Worm (Caenorhabditis elegans) whole organism, L2 larva: ENCODE results near the gene C34B4.5.
"Not testable (repeated sequence)": the region's sequence is repeated elsewhere in the genome, so short reads cannot be mapped to it uniquely, and the experiment has no call there.

Source experiments
- C34F6.9 ChIP-seq: fragments of 150-350 bp; optimal IDR thresholded peaks from 2 replicates; lab custom pipeline; 2014; ENCODE audit warnings: missing biosample characterization, missing genetic modification characterization
- F13H6.1 ChIP-seq: sonication (generic microtip); optimal IDR thresholded peaks from 2 replicates; lab custom pipeline; 2016; ENCODE audit warnings: missing genetic modification characterization, missing compliant biosample characterization
- Y55F3AM.14 ChIP-seq: fragments of 200-800 bp; sonication (Bioruptor generic); optimal IDR thresholded peaks from 2 replicates; lab custom pipeline; 2018; ENCODE audit warnings: mild to moderate bottlenecking, missing genetic modification characterization, missing compliant biosample characterization
- aly-2 ChIP-seq: fragments of 150-350 bp; optimal IDR thresholded peaks from 2 replicates; lab custom pipeline; 2014; ENCODE audit warnings: missing biosample characterization, missing genetic modification characterization
- blmp-1 ChIP-seq: sonication (generic microtip); optimal IDR thresholded peaks from 2 replicates; lab custom pipeline; 2017; ENCODE audit warnings: missing genetic modification characterization, mild to moderate bottlenecking, missing compliant biosample characterization, antibody characterized with exemption, moderate library complexity; ENCODE audit not compliant: insufficient read depth
- crh-2 ChIP-seq: sonication (generic microtip); optimal IDR thresholded peaks from 2 replicates; lab custom pipeline; 2017; ENCODE audit warnings: missing biosample characterization, missing genetic modification characterization
- dmd-4 ChIP-seq: sonication (generic microtip); optimal IDR thresholded peaks from 2 replicates; lab custom pipeline; 2017; ENCODE audit warnings: missing biosample characterization, missing genetic modification characterization
- egl-27 ChIP-seq: sonication (generic microtip); optimal IDR thresholded peaks from 3 replicates; lab custom pipeline; 2017; ENCODE audit warnings: missing biosample characterization, missing genetic modification reagents, missing genetic modification characterization
- elt-3 ChIP-seq: sonication (generic microtip); optimal IDR thresholded peaks from 2 replicates; lab custom pipeline; 2017; ENCODE audit warnings: missing biosample characterization, missing genetic modification characterization
- fos-1 ChIP-seq: fragments of 150-350 bp; optimal IDR thresholded peaks from 2 replicates; lab custom pipeline; 2014; ENCODE audit warnings: missing biosample characterization, missing genetic modification characterization
- gmeb-1 ChIP-seq: fragments of 150-350 bp; optimal IDR thresholded peaks from 2 replicates; lab custom pipeline; 2014; ENCODE audit warnings: missing biosample characterization, missing genetic modification characterization
- lin-11 ChIP-seq: fragments of 150-350 bp; sonication (generic microtip); optimal IDR thresholded peaks from 2 replicates; lab custom pipeline; 2014; ENCODE audit warnings: missing biosample characterization, missing genetic modification characterization, inconsistent platforms, mixed read lengths
- lin-13 ChIP-seq: fragments of 150-350 bp; optimal IDR thresholded peaks from 2 replicates; lab custom pipeline; 2014; ENCODE audit warnings: missing biosample characterization, missing genetic modification reagents, missing genetic modification characterization
- lsy-2 ChIP-seq, 2 experiments: fragments of 150-350 bp in 1 of 2; sonication (generic microtip) in 1 of 2; optimal IDR thresholded peaks; 2 replicates each; lab custom pipeline; 2014 to 2017; ENCODE audit warnings: missing biosample characterization in 2 of 2, missing genetic modification characterization in 2 of 2
- mab-5 ChIP-seq: fragments of 150-350 bp; optimal IDR thresholded peaks from 2 replicates; lab custom pipeline; 2014; ENCODE audit warnings: missing biosample characterization, missing genetic modification characterization
- nhr-10 ChIP-seq: sonication (generic microtip); optimal IDR thresholded peaks from 2 replicates; lab custom pipeline; 2017; ENCODE audit warnings: missing biosample characterization, missing genetic modification characterization
- nhr-12 ChIP-seq: fragments of 150-350 bp; optimal IDR thresholded peaks from 2 replicates; lab custom pipeline; 2014; ENCODE audit warnings: missing biosample characterization, missing genetic modification characterization
- nhr-129 ChIP-seq: fragments of 150-350 bp; optimal IDR thresholded peaks from 2 replicates; lab custom pipeline; 2014; ENCODE audit warnings: missing biosample characterization, missing genetic modification characterization
- nhr-21 ChIP-seq: fragments of 150-350 bp; optimal IDR thresholded peaks from 2 replicates; lab custom pipeline; 2014; ENCODE audit warnings: missing biosample characterization, missing genetic modification characterization
- nhr-237 ChIP-seq: fragments of 150-350 bp; optimal IDR thresholded peaks from 2 replicates; lab custom pipeline; 2014; ENCODE audit warnings: missing biosample characterization, missing genetic modification characterization
- nhr-25 ChIP-seq: fragments of 150-350 bp; sonication (generic microtip); optimal IDR thresholded peaks from 3 replicates; lab custom pipeline; 2014; ENCODE audit warnings: missing biosample characterization, missing genetic modification characterization
- sem-4 ChIP-seq: fragments of 150-350 bp; optimal IDR thresholded peaks from 2 replicates; lab custom pipeline; 2014; ENCODE audit warnings: missing biosample characterization, missing genetic modification reagents, missing genetic modification characterization
- skn-1 ChIP-seq: sonication (generic microtip); optimal IDR thresholded peaks from 2 replicates; lab custom pipeline; 2017; ENCODE audit warnings: missing biosample characterization, missing genetic modification characterization
- sma-3 ChIP-seq: sonication (generic microtip); optimal IDR thresholded peaks from 2 replicates; lab custom pipeline; 2016; ENCODE audit warnings: missing genetic modification reagents, missing genetic modification characterization, missing compliant biosample characterization
- sma-9 ChIP-seq, 2 experiments: fragments of 150-350 bp in 1 of 2; sonication (generic microtip) in 1 of 2; optimal IDR thresholded peaks; 2 replicates each; lab custom pipeline; 2014 to 2016; ENCODE audit warnings: missing genetic modification characterization in 2 of 2, mild to moderate bottlenecking in 1 of 2, missing biosample characterization in 1 of 2, missing compliant biosample characterization in 1 of 2, missing genetic modification reagents in 1 of 2, moderate library complexity in 1 of 2
- snpc-4 ChIP-seq: fragments of 150-350 bp; optimal IDR thresholded peaks from 2 replicates; lab custom pipeline; 2014; ENCODE audit warnings: missing biosample characterization, missing genetic modification characterization
- unc-39 ChIP-seq: fragments of 150-350 bp; optimal IDR thresholded peaks from 2 replicates; lab custom pipeline; 2014; ENCODE audit warnings: missing biosample characterization, missing genetic modification characterization
- unc-55 ChIP-seq: fragments of 150-350 bp; sonication (generic microtip); optimal IDR thresholded peaks from 3 replicates; lab custom pipeline; 2014; ENCODE audit warnings: missing biosample characterization, missing genetic modification reagents, missing genetic modification characterization
- zag-1 ChIP-seq: fragments of 150-350 bp; optimal IDR thresholded peaks from 2 replicates; lab custom pipeline; 2014; ENCODE audit warnings: missing biosample characterization, missing genetic modification characterization
- ztf-1 ChIP-seq: fragments of 200-800 bp; sonication (Bioruptor generic); conservative IDR thresholded peaks from 2 replicates; pipeline ENCODE4 v1.3.6; 2022; ENCODE audit warnings: missing genetic modification characterization, missing compliant biosample characterization

The C34B4.5 gene

ce11 chrV:13129895-13130294 is 34.1 kb downstream of the C34B4.5 start, which contains the start of gene eat-6:
TSS of gene eat-6 (minus strand) at chrV:13129995.
- TF ChIP-seq ztf-1 (GFP tag; lab: Robert Waterston, UW) = no peak
- no peak for TF ChIP-seq blmp-1 (tag; lab: Kevin White, UChicago)

- TF ChIP-seq nhr-129 (tag; lab: Kevin White, UChicago) (peak; percentile 88), nhr-25 (tag; lab: Kevin White, UChicago) (no peak), Y55F3AM.14 (GFP tag; lab: Kevin White, UChicago) (no peak), lin-11 (peak; percentile 73), lsy-2 (tag; optimal IDR thresholded peaks at IDR 0.05; lab: Kevin White, UChicago) (peak in 1 of 2 experiments; percentile 44), mab-5 (tag; lab: Kevin White, UChicago) (peak; percentile 17), sem-4 (tag; lab: Kevin White, UChicago) (peak; percentile 44), nhr-21 (tag; lab: Kevin White, UChicago) (peak; percentile 16), fos-1 (tag; lab: Kevin White, UChicago) (peak; percentile 64), crh-2 (peak; percentile 74), lin-13 (peak; percentile 12), F13H6.1 (tag; lab: Kevin White, UChicago) (peak; percentile 79), skn-1 (tag; lab: Kevin White, UChicago) (no peak), zag-1 (tag; lab: Kevin White, UChicago) (peak; percentile 81), unc-39 (tag; lab: Kevin White, UChicago) (peak; percentile 37), unc-55 (GFP tag; lab: Kevin White, UChicago) (peak; percentile 78), C34F6.9 (tag; lab: Kevin White, UChicago) (peak; percentile 74), sma-9 (GFP tag; optimal IDR thresholded peaks at IDR 0.05; lab: Kevin White, UChicago) (peak; percentile 57), sma-9 (tag; optimal IDR thresholded peaks at IDR 0.05; lab: Kevin White, UChicago) (no peak), gmeb-1 (tag; lab: Kevin White, UChicago) (no peak)
- TF ChIP-seq, all 48 proteins: peak for 15
Measured at ce11 chrV:13130439-13130840, 34.7 kb downstream of the C34B4.5 start.

- TF ChIP-seq nhr-10 (tag; lab: Kevin White, UChicago) = no peak
- TF ChIP-seq F13H6.1 (tag; lab: Kevin White, UChicago) = no peak
- no peak for TF ChIP-seq sem-4 (tag; lab: Kevin White, UChicago)
- no peak for TF ChIP-seq egl-27
- TF ChIP-seq lsy-2 (tag; optimal IDR thresholded peaks at IDR 0.05; lab: Kevin White, UChicago) = peak in 1 of 2 experiments; percentile 72
Measured at ce11 chrV:13131487-13131886, 35.7 kb downstream of the C34B4.5 start.

- no peak for TF ChIP-seq aly-2 (tag; lab: Kevin White, UChicago)
- no peak for TF ChIP-seq blmp-1 (tag; lab: Kevin White, UChicago)
- no peak for TF ChIP-seq sma-3 (GFP tag; lab: Kevin White, UChicago)
- no peak for TF ChIP-seq dmd-4 (tag; lab: Kevin White, UChicago)
- TF ChIP-seq nhr-237 (tag; lab: Kevin White, UChicago) = no peak
- no peak for TF ChIP-seq snpc-4
- TF ChIP-seq elt-3 (tag; lab: Kevin White, UChicago) = no peak
- TF ChIP-seq Y55F3AM.14 (GFP tag; lab: Kevin White, UChicago) = no peak
Measured at ce11 chrV:13133380-13133779, 37.6 kb downstream of the C34B4.5 start, which contains the start of gene B0365.9. TSS of gene B0365.9 (minus strand) at chrV:13133565.

ce11 chrV:13134786-13135185 is 39.0 kb downstream of the C34B4.5 start, which contains the start of gene clec-225:
TSS of gene clec-225 (minus strand) at chrV:13134886.
- TF ChIP-seq C34F6.9 (tag; lab: Kevin White, UChicago); sma-3 (GFP tag; lab: Kevin White, UChicago); crh-2: not testable (repeated sequence)

ce11 chrV:13137955-13138354 is 42.2 kb downstream of the C34B4.5 start, which contains the start of gene clec-41:
TSS of gene clec-41 (minus strand) at chrV:13138101.
- TF ChIP-seq fos-1 (tag; lab: Kevin White, UChicago) (peak; percentile 96), nhr-12 (tag; lab: Kevin White, UChicago) (no peak)
